Worm (Caenorhabditis elegans): ENCODE data around the gene cnp-3.

cnp-3 gene

DNA sequence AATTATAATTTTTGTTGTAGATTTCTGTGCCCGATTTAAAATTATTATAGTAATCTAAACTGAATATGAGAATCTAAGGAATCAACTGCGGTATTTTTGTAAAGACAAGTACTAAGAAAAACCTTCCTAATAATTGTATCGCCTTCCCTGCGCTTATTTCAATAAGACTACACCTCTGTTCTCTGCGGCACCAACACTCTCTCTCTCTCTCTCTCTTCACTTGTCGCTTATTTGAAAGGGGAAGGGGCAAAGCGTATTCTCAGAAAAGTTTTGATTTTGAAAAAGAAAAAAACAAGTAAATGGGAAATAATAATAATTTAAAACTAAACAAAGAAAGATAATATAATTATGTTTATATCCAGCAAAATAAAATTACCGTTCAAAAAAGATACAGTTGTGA, 43.3 kb upstream of the cnp-3 start:
- peak; percentile 70 for TF ChIP-seq crh-2 (tag; optimal IDR thresholded peaks at IDR 0.05)
- TF ChIP-seq sem-4 (tag; optimal IDR thresholded peaks at IDR 0.05): no peak
- no peak for TF ChIP-seq ceh-16 (tag; optimal IDR thresholded peaks at IDR 0.05)
- no peak for TF ChIP-seq Y55F3AM.14 (GFP tag; optimal IDR thresholded peaks at IDR 0.05)
- no peak for TF ChIP-seq unc-39 (tag; optimal IDR thresholded peaks at IDR 0.05)
- no peak for TF ChIP-seq snpc-4 (tag; optimal IDR thresholded peaks at IDR 0.05)
- TF ChIP-seq nhr-77 (tag; optimal IDR thresholded peaks at IDR 0.05): peak; percentile 72
- TF ChIP-seq nhr-11 (tag; optimal IDR thresholded peaks at IDR 0.05): peak; percentile 16
- TF ChIP-seq gmeb-1 (tag; optimal IDR thresholded peaks at IDR 0.05): peak; percentile 77
- TF ChIP-seq nhr-12 (tag; optimal IDR thresholded peaks at IDR 0.05): no peak
- TF ChIP-seq nhr-23 (tag; optimal IDR thresholded peaks at IDR 0.05): no peak
- TF ChIP-seq skn-1 (tag; optimal IDR thresholded peaks at IDR 0.05): no peak
- TF ChIP-seq ztf-11 (tag; optimal IDR thresholded peaks at IDR 0.05): no peak
- TF ChIP-seq sma-3 (GFP tag; optimal IDR thresholded peaks at IDR 0.05): peak; percentile 45
- peak; percentile 68 for TF ChIP-seq nhr-237 (tag; optimal IDR thresholded peaks at IDR 0.05)
- peak; percentile 71 for TF ChIP-seq C34F6.9 (tag; optimal IDR thresholded peaks at IDR 0.05)
- TF ChIP-seq blmp-1 (tag; optimal IDR thresholded peaks at IDR 0.05; ENCODE audit: insufficient read depth): no peak
- TF ChIP-seq lin-39 (tag; optimal IDR thresholded peaks at IDR 0.05): no peak
- no peak for TF ChIP-seq mbf-1 (tag; optimal IDR thresholded peaks at IDR 0.05)
- TF ChIP-seq ZK546.5 (tag; optimal IDR thresholded peaks at IDR 0.05): no peak
- peak; percentile 56 for TF ChIP-seq egl-27 (tag; optimal IDR thresholded peaks at IDR 0.05)
- TF ChIP-seq nhr-10 (tag; optimal IDR thresholded peaks at IDR 0.05): peak; percentile 28
- TF ChIP-seq unc-55 (GFP tag; optimal IDR thresholded peaks at IDR 0.05): peak; percentile 90
- TF ChIP-seq sma-9 (GFP tag; optimal IDR thresholded peaks at IDR 0.05): peak; percentile 41
- no peak for TF ChIP-seq sma-9 (tag; optimal IDR thresholded peaks at IDR 0.05)
- no peak for TF ChIP-seq unc-62 (GFP tag; optimal IDR thresholded peaks at IDR 0.05)
- TF ChIP-seq ztf-4 (tag; optimal IDR thresholded peaks at IDR 0.05): no peak
- TF ChIP-seq aly-2 (tag; optimal IDR thresholded peaks at IDR 0.05): no peak
- peak; percentile 66 for TF ChIP-seq nhr-21 (tag; optimal IDR thresholded peaks at IDR 0.05)
- TF ChIP-seq nhr-129 (tag; optimal IDR thresholded peaks at IDR 0.05): peak; percentile 87
- peak; percentile 69 for TF ChIP-seq lin-13 (GFP tag; optimal IDR thresholded peaks at IDR 0.05)
- no peak for TF ChIP-seq ama-1 (optimal IDR thresholded peaks at IDR 0.05)
- peak; percentile 53 for TF ChIP-seq nhr-6 (tag; optimal IDR thresholded peaks at IDR 0.05)
- TF ChIP-seq ceh-82 (tag; optimal IDR thresholded peaks at IDR 0.05): peak; percentile 50
- TF ChIP-seq ztf-1 (GFP tag; conservative IDR thresholded peaks at IDR 0.05): no peak
- no peak for TF ChIP-seq nhr-25 (tag; optimal IDR thresholded peaks at IDR 0.05)
- TF ChIP-seq F13H6.1 (tag; optimal IDR thresholded peaks at IDR 0.05): peak; percentile 58
- TF ChIP-seq mab-5 (tag; optimal IDR thresholded peaks at IDR 0.05): peak; percentile 72
- TF ChIP-seq lsy-2 (tag; optimal IDR thresholded peaks at IDR 0.05): peak in 1 of 2 experiments; percentile 71
- no peak for TF ChIP-seq mdl-1 (tag; optimal IDR thresholded peaks at IDR 0.05)
- TF ChIP-seq peb-1 (tag; optimal IDR thresholded peaks at IDR 0.05): no peak
- no peak for TF ChIP-seq alr-1 (tag; optimal IDR thresholded peaks at IDR 0.05)
- TF ChIP-seq elt-1 (tag; optimal IDR thresholded peaks at IDR 0.05): no peak
- no peak for TF ChIP-seq elt-3 (tag; optimal IDR thresholded peaks at IDR 0.05)
- no peak for TF ChIP-seq R02D3.7 (tag; optimal IDR thresholded peaks at IDR 0.05)
- TF ChIP-seq zag-1 (tag; optimal IDR thresholded peaks at IDR 0.05): peak; percentile 24
- no peak for TF ChIP-seq dmd-4 (tag; optimal IDR thresholded peaks at IDR 0.05)
- TF ChIP-seq lin-11 (tag; optimal IDR thresholded peaks at IDR 0.05): no peak
- TF ChIP-seq fos-1 (tag; optimal IDR thresholded peaks at IDR 0.05): peak; percentile 70
